Fruit fly (Drosophila melanogaster): ENCODE results near the gene CG43773.

CG43773 gene

dm6 chr2L:4053421-4054091 lies 46.1 kb downstream of the CG43773 start (continued):
- TF ChIP-seq dan (GFP tag; IDR thresholded peaks at IDR 0.05) (no peak), Vsx1 (GFP tag; optimal IDR thresholded peaks at IDR 0.05) (peak; percentile 71), pb (GFP tag; optimal IDR thresholded peaks at IDR 0.05) (no peak), lbe (GFP tag; optimal IDR thresholded peaks at IDR 0.05) (no peak), CG17802 (tag; optimal IDR thresholded peaks at IDR 0.05) (no peak), ap (GFP tag; IDR thresholded peaks at IDR 0.05) (no peak), sima (GFP tag; optimal IDR thresholded peaks at IDR 0.05) (no peak), ranshi (GFP tag; IDR thresholded peaks at IDR 0.05) (peak; percentile 54; the same call in 1 of the 2 replicates)

dm6 chr2L:4054881-4055779 lies 47.6 kb downstream of the CG43773 start:
- no peak for TF ChIP-seq trem (tag; optimal IDR thresholded peaks at IDR 0.05)
- TF ChIP-seq CG18764 (GFP tag; optimal IDR thresholded peaks at IDR 0.05), result no peak
- no peak for TF ChIP-seq CG30020 (tag; optimal IDR thresholded peaks at IDR 0.05)
- TF ChIP-seq CG9437 (GFP tag; optimal IDR thresholded peaks at IDR 0.05), result peak; percentile 16
- TF ChIP-seq bsh (GFP tag; optimal IDR thresholded peaks at IDR 0.05), result peak in 1 of 2 experiments; percentile 44
- TF ChIP-seq CG31388 (GFP tag; optimal IDR thresholded peaks at IDR 0.05), result no peak
- TF ChIP-seq CG15696 (tag; optimal IDR thresholded peaks at IDR 0.05), result peak; percentile 48
- TF ChIP-seq CG8359 (GFP tag; optimal IDR thresholded peaks at IDR 0.05; ENCODE audit: borderline replicate concordance), result no peak
- TF ChIP-seq Blimp-1 (GFP tag; optimal IDR thresholded peaks at IDR 0.05), result peak; percentile 27
- 0 out of 2 replicates have a peak, but pooled peaks have one; percentile 14 for TF ChIP-seq ssp (GFP tag; IDR thresholded peaks at IDR 0.05)
- no peak for TF ChIP-seq Adf1 (GFP tag; IDR thresholded peaks at IDR 0.05)
- peak; percentile 16 for TF ChIP-seq ATbp (GFP tag; optimal IDR thresholded peaks at IDR 0.05)
- no peak for TF ChIP-seq org-1 (GFP tag; optimal IDR thresholded peaks at IDR 0.05)
- TF ChIP-seq kni (GFP tag; optimal IDR thresholded peaks at IDR 0.05), result peak; percentile 15
- peak; percentile 18 for TF ChIP-seq CG8388 (GFP tag; optimal IDR thresholded peaks at IDR 0.05)
- peak; percentile 24 for TF ChIP-seq zf30C (GFP tag; optimal IDR thresholded peaks at IDR 0.05)
- TF ChIP-seq maf-S (GFP tag; optimal IDR thresholded peaks at IDR 0.05), result no peak
- TF ChIP-seq psq (GFP tag; optimal IDR thresholded peaks at IDR 0.05), result no peak
- no peak for TF ChIP-seq dysf (GFP tag; IDR thresholded peaks at IDR 0.05)
- peak; percentile 14 for TF ChIP-seq Oli (tag; optimal IDR thresholded peaks at IDR 0.05)
- TF ChIP-seq CG17829 (tag; optimal IDR thresholded peaks at IDR 0.05), result peak; percentile 1
- peak; percentile 44 for TF ChIP-seq zen (tag; optimal IDR thresholded peaks at IDR 0.05)
- peak; percentile 14; the same call in 1 of the 2 replicates for TF ChIP-seq vvl (GFP tag; IDR thresholded peaks at IDR 0.05)
- TF ChIP-seq Sin3A (optimal IDR thresholded peaks at IDR 0.05), result no peak
- no peak for TF ChIP-seq schlank (tag; optimal IDR thresholded peaks at IDR 0.05)
- no peak for TF ChIP-seq CG9215 (GFP tag; IDR thresholded peaks at IDR 0.05)
- no peak for TF ChIP-seq Sry-β (GFP tag; optimal IDR thresholded peaks at IDR 0.05)
- no peak for TF ChIP-seq CG1792 (GFP tag; optimal IDR thresholded peaks at IDR 0.05)
- TF ChIP-seq CG7839 (tag; optimal IDR thresholded peaks at IDR 0.05), result peak; percentile 22
- TF ChIP-seq ttk (GFP tag; IDR thresholded peaks at IDR 0.05), result 0 out of 2 replicates have a peak, but pooled peaks have one; percentile 18
- no peak for TF ChIP-seq Kr (GFP tag; optimal IDR thresholded peaks at IDR 0.05)
- TF ChIP-seq CG30431 (GFP tag; optimal IDR thresholded peaks at IDR 0.05), result no peak
- TF ChIP-seq E2f1 (GFP tag; IDR thresholded peaks at IDR 0.05), result 0 out of 2 replicates have a peak, but pooled peaks have one; percentile 26
- no peak for TF ChIP-seq CG16813 (GFP tag; IDR thresholded peaks at IDR 0.05; ENCODE audit: partially characterized antibody)
- no peak for TF ChIP-seq abd-A (tag; optimal IDR thresholded peaks at IDR 0.05)
- TF ChIP-seq dmrt11E (tag; optimal IDR thresholded peaks at IDR 0.05), result peak; percentile 74
- no peak for TF ChIP-seq CG31224 (GFP tag; IDR thresholded peaks at IDR 0.05)
- TF ChIP-seq CG3065 (GFP tag; optimal IDR thresholded peaks at IDR 0.05), result peak; percentile 4

All from whole organism, embryonic.